Worm (Caenorhabditis elegans) whole organism, L1 larva: ENCODE data around the gene pho-10.

Experiments used
- C04F5.9 ChIP-seq: sonication (generic microtip); optimal IDR thresholded peaks from 2 replicates; lab custom pipeline; 2016; ENCODE audit warnings: missing genetic modification characterization, missing compliant biosample characterization
- F16B12.6 ChIP-seq: fragments of 150-350 bp; optimal IDR thresholded peaks from 2 replicates; lab custom pipeline; 2014; ENCODE audit warnings: missing biosample characterization, missing genetic modification characterization
- Y116A8C.19 ChIP-seq: sonication (generic microtip); optimal IDR thresholded peaks from 2 replicates; lab custom pipeline; 2016; ENCODE audit warnings: missing compliant biosample characterization, missing genetic modification characterization, borderline replicate concordance
- aha-1 ChIP-seq: fragments of 150-350 bp; optimal IDR thresholded peaks from 2 replicates; lab custom pipeline; 2014; ENCODE audit warnings: missing biosample characterization, missing genetic modification characterization
- alr-1 ChIP-seq: fragments of 200-800 bp; sonication (Bioruptor generic); optimal IDR thresholded peaks from 2 replicates; lab custom pipeline; 2018; ENCODE audit warnings: borderline replicate concordance, mild to moderate bottlenecking, missing genetic modification characterization, missing compliant biosample characterization
- ceh-8 ChIP-seq: fragments of 200-800 bp; sonication (Bioruptor generic); optimal IDR thresholded peaks from 2 replicates; lab custom pipeline; 2018; ENCODE audit warnings: mild to moderate bottlenecking, missing genetic modification characterization, moderate library complexity, missing compliant biosample characterization
- ceh-90 ChIP-seq: sonication (generic microtip); optimal IDR thresholded peaks from 2 replicates; lab custom pipeline; 2016; ENCODE audit warnings: missing genetic modification characterization, missing compliant biosample characterization
- efl-3 ChIP-seq: fragments of 200-800 bp; sonication (Bioruptor generic); optimal IDR thresholded peaks from 2 replicates; lab custom pipeline; 2018; ENCODE audit warnings: mild to moderate bottlenecking, missing genetic modification characterization, missing compliant biosample characterization
- egl-27 ChIP-seq, 2 experiments: fragments of 150-350 bp in 1 of 2; sonication (generic microtip); optimal IDR thresholded peaks; 3 replicates each; lab custom pipeline; 2017 to 2018; ENCODE audit warnings: missing biosample characterization in 2 of 2, missing genetic modification characterization in 2 of 2, missing genetic modification reagents in 2 of 2
- elt-3 ChIP-seq, 6 experiments: fragments of 150-350 bp in 1 of 6; sonication (generic microtip); optimal IDR thresholded peaks; 2 replicates each; lab custom pipeline; 2017 to 2018; ENCODE audit warnings: missing biosample characterization in 6 of 6, missing genetic modification characterization in 6 of 6, inconsistent platforms in 1 of 6
- ets-5 ChIP-seq: fragments of 200-800 bp; sonication (Bioruptor generic); IDR thresholded peaks from 2 replicates; pipeline ENCODE4 v1.3.6; 2022; ENCODE audit warnings: missing genetic modification characterization, missing compliant biosample characterization
- fkh-4 ChIP-seq: sonication (generic microtip); optimal IDR thresholded peaks from 2 replicates; lab custom pipeline; 2016; ENCODE audit warnings: missing compliant biosample characterization, missing genetic modification characterization, borderline replicate concordance
- fkh-8 ChIP-seq: sonication (generic microtip); optimal IDR thresholded peaks from 2 replicates; lab custom pipeline; 2016; ENCODE audit warnings: mild to moderate bottlenecking, missing genetic modification characterization, missing compliant biosample characterization
- hlh-17 ChIP-seq: fragments of 200-800 bp; sonication (Bioruptor generic); optimal IDR thresholded peaks from 2 replicates; lab custom pipeline; 2018; ENCODE audit warnings: missing genetic modification characterization, mild to moderate bottlenecking, missing compliant biosample characterization, moderate library complexity, borderline replicate concordance
- hlh-4 ChIP-seq: sonication (generic microtip); optimal IDR thresholded peaks from 2 replicates; lab custom pipeline; 2016; ENCODE audit warnings: mild to moderate bottlenecking, missing genetic modification characterization, missing compliant biosample characterization
- hpl-2 ChIP-seq: fragments of 150-350 bp; optimal IDR thresholded peaks from 2 replicates; lab custom pipeline; 2014; ENCODE audit warnings: missing biosample characterization, missing genetic modification reagents, missing genetic modification characterization
- isw-1 ChIP-seq: fragments of 200-800 bp; sonication (Bioruptor generic); IDR thresholded peaks from 2 replicates; pipeline ENCODE4 v1.3.6; 2022; ENCODE audit warnings: missing genetic modification characterization, missing compliant biosample characterization
- lin-13 ChIP-seq: fragments of 150-350 bp; optimal IDR thresholded peaks from 2 replicates; lab custom pipeline; 2014; ENCODE audit warnings: missing biosample characterization, missing genetic modification reagents, missing genetic modification characterization
- lin-14 ChIP-seq: fragments of 200-800 bp; sonication (Bioruptor generic); optimal IDR thresholded peaks from 2 replicates; lab custom pipeline; 2018; ENCODE audit warnings: mild to moderate bottlenecking, missing genetic modification characterization, moderate library complexity, missing compliant biosample characterization
- lin-35 ChIP-seq, 2 experiments: fragments of 150-350 bp; optimal IDR thresholded peaks; 2 replicates each; lab custom pipeline; 2014; ENCODE audit warnings: missing biosample characterization in 2 of 2, missing genetic modification characterization in 2 of 2, missing genetic modification reagents in 2 of 2
- lin-39 ChIP-seq: fragments of 150-350 bp; optimal IDR thresholded peaks from 2 replicates; lab custom pipeline; 2014; ENCODE audit warnings: missing biosample characterization, missing genetic modification reagents, missing genetic modification characterization
- lsy-2 ChIP-seq, 2 experiments: fragments of 150-350 bp; optimal IDR thresholded peaks; 2 replicates each; lab custom pipeline; 2014; ENCODE audit warnings: missing biosample characterization in 2 of 2, missing genetic modification characterization in 2 of 2
- mab-9 ChIP-seq: fragments of 200-800 bp; sonication (Bioruptor generic); IDR thresholded peaks from 2 replicates; pipeline ENCODE4 v1.3.6; 2022; ENCODE audit warnings: missing genetic modification reagents, missing genetic modification characterization, missing compliant biosample characterization
- mep-1 ChIP-seq: fragments of 150-350 bp; optimal IDR thresholded peaks from 2 replicates; lab custom pipeline; 2014; ENCODE audit warnings: missing biosample characterization, missing genetic modification characterization
- nhr-237 ChIP-seq: fragments of 150-350 bp; optimal IDR thresholded peaks from 2 replicates; lab custom pipeline; 2014; ENCODE audit warnings: missing biosample characterization, missing genetic modification characterization
- nhr-71 ChIP-seq: sonication (generic microtip); optimal IDR thresholded peaks from 2 replicates; lab custom pipeline; 2016; ENCODE audit warnings: mild to moderate bottlenecking, missing genetic modification characterization, moderate library complexity, missing compliant biosample characterization
- nhr-76 ChIP-seq: sonication (generic microtip); optimal IDR thresholded peaks from 2 replicates; lab custom pipeline; 2017; ENCODE audit warnings: missing biosample characterization, missing genetic modification characterization
- pag-3 ChIP-seq: sonication (generic microtip); optimal IDR thresholded peaks from 2 replicates; lab custom pipeline; 2017; ENCODE audit warnings: missing genetic modification characterization, mild to moderate bottlenecking, missing compliant biosample characterization, antibody characterized with exemption, borderline replicate concordance; ENCODE audit not compliant: insufficient read depth
- pax-3 ChIP-seq: fragments of 200-800 bp; sonication (Bioruptor generic); optimal IDR thresholded peaks from 2 replicates; lab custom pipeline; 2018; ENCODE audit warnings: mild to moderate bottlenecking, missing genetic modification characterization, moderate library complexity, missing compliant biosample characterization
- pqm-1 ChIP-seq: sonication (generic microtip); optimal IDR thresholded peaks from 3 replicates; lab custom pipeline; 2017; ENCODE audit warnings: missing biosample characterization, missing genetic modification characterization
- skn-1 ChIP-seq: fragments of 150-350 bp; optimal IDR thresholded peaks from 2 replicates; lab custom pipeline; 2014; ENCODE audit warnings: missing biosample characterization, missing genetic modification characterization
- snpc-4 ChIP-seq: fragments of 150-350 bp; optimal IDR thresholded peaks from 2 replicates; lab custom pipeline; 2014; ENCODE audit warnings: missing biosample characterization, missing genetic modification characterization
- snu-23 ChIP-seq: sonication (generic microtip); optimal IDR thresholded peaks from 2 replicates; lab custom pipeline; 2016; ENCODE audit warnings: missing genetic modification characterization, missing compliant biosample characterization
- sox-4 ChIP-seq: sonication (generic microtip); optimal IDR thresholded peaks from 2 replicates; lab custom pipeline; 2016; ENCODE audit warnings: missing genetic modification characterization, missing compliant biosample characterization
- sptf-1 ChIP-seq: fragments of 150-350 bp; optimal IDR thresholded peaks from 2 replicates; lab custom pipeline; 2014; ENCODE audit warnings: missing biosample characterization, missing genetic modification characterization
- swsn-7 ChIP-seq: sonication (generic microtip); optimal IDR thresholded peaks from 2 replicates; lab custom pipeline; 2016; ENCODE audit warnings: missing genetic modification characterization, missing compliant biosample characterization
- tlp-1 ChIP-seq: fragments of 150-350 bp; optimal IDR thresholded peaks from 2 replicates; lab custom pipeline; 2014; ENCODE audit warnings: missing biosample characterization, missing genetic modification characterization
- unc-30 ChIP-seq: sonication (generic microtip); optimal IDR thresholded peaks from 2 replicates; lab custom pipeline; 2017; ENCODE audit warnings: missing biosample characterization, missing genetic modification characterization
- unc-62 ChIP-seq: fragments of 150-350 bp; optimal IDR thresholded peaks from 2 replicates; lab custom pipeline; 2014; ENCODE audit warnings: missing biosample characterization, missing genetic modification reagents, missing genetic modification characterization
- unc-86 ChIP-seq: sonication (generic microtip); optimal IDR thresholded peaks from 2 replicates; lab custom pipeline; 2016; ENCODE audit warnings: missing genetic modification characterization, missing compliant biosample characterization
- xbp-1 ChIP-seq: sonication (generic microtip); optimal IDR thresholded peaks from 2 replicates; lab custom pipeline; 2016; ENCODE audit warnings: missing genetic modification characterization, missing compliant biosample characterization
- zag-1 ChIP-seq: fragments of 150-350 bp; optimal IDR thresholded peaks from 2 replicates; lab custom pipeline; 2014; ENCODE audit warnings: missing biosample characterization, missing genetic modification characterization
- zip-4 ChIP-seq: fragments of 200-800 bp; sonication (Bioruptor generic); optimal IDR thresholded peaks from 2 replicates; lab custom pipeline; 2018; ENCODE audit warnings: mild to moderate bottlenecking, missing genetic modification characterization, moderate library complexity, missing compliant biosample characterization

The pho-10 gene

DNA sequence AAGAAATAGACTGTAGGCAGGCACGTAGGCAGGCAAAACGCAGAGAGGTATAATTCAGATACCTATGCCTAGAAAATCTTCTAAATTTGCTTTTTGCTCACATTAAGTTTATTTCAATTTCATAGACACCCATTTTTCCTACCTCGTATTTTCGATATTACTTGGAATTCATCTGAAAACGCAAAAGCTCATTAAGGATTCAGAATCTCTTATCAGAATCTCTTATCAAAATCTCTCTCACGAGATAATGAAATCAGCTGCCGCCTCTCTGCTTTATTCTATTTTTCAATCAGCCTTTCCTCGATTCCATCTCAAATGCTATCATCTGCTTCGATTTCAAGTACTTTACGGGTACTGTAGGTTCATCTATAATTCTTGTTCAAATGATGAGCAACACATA is 31.5 kb upstream of the pho-10 start:
- TF ChIP-seq F16B12.6 (no peak), snu-23 (no peak), ceh-8 (GFP tag; lab: Kevin White, UChicago) (no peak), fkh-8 (tag; lab: Kevin White, UChicago) (peak; percentile 53), pqm-1 (tag; lab: Kevin White, UChicago) (no peak), hlh-4 (peak; percentile 62), mep-1 (tag; lab: Kevin White, UChicago) (no peak), lin-35 (GFP tag; optimal IDR thresholded peaks at IDR 0.05; lab: Kevin White, UChicago) (no peak), zag-1 (tag; lab: Kevin White, UChicago) (no peak), lin-39 (tag; lab: Kevin White, UChicago) (no peak), ets-5 (no peak), nhr-71 (tag; lab: Kevin White, UChicago) (peak; percentile 17)

DNA sequence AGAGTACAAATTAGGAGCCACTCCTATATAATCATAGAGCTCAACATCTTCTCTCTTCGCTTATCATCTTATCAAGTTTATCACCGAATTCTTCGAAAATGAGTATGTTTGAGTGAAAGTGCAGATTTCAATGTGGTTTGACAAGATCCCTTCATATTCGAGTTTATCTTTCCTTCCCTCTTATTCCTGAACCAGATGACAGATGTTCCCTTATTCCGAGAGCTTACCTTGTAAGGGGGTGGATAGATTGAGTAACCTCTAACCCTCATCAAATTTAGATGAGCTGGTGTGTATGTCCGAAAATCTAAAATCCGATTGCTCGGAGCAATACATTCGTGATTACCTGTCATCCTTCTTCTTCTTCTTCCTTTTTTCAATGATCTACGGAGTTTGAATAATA is 28.3 kb upstream of the pho-10 start:
- TF ChIP-seq lin-14 (GFP tag; lab: Kevin White, UChicago) (no peak), tlp-1 (tag; lab: Kevin White, UChicago) (no peak), zip-4 (GFP tag; lab: Kevin White, UChicago) (no peak), lsy-2 (tag; optimal IDR thresholded peaks at IDR 0.05; lab: Kevin White, UChicago) (no peak), ets-5 (no peak), skn-1 (tag; lab: Kevin White, UChicago) (no peak), alr-1 (tag; lab: Kevin White, UChicago) (no peak), snpc-4 (tag; lab: Kevin White, UChicago) (no peak), unc-30 (no peak), hlh-17 (GFP tag; lab: Kevin White, UChicago) (no peak), unc-62 (GFP tag; lab: Kevin White, UChicago) (no peak), egl-27 (tag; optimal IDR thresholded peaks at IDR 0.05; lab: Kevin White, UChicago) (no peak), swsn-7 (tag; lab: Kevin White, UChicago) (no peak), hpl-2 (no peak)
- TF ChIP-seq, all 84 proteins: peak for 0

DNA sequence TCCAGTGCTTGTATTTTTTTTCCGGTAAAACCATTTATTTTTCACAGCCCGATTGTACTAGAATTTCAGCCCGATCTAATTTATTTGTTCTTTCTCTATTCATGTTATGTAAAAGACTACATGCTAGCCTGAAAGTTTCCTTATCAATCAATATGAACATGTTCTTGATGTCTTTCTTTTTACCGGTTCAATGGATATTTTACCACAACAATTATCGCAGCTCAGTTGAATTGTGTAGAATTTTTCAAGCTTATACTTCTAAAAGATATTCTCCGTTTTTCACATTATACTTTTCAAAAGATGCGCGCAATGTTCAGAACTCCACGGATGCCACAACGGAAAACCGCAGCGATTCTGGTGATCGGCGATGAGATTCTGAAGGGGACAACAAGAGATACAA is 23.5 kb upstream of the pho-10 start, which contains the start of gene flad-1:
TSS of gene flad-1 (plus strand) at position 301 of the 400 bp plus-strand sequence.
- TF ChIP-seq lin-39 (tag; lab: Kevin White, UChicago) (no peak), pqm-1 (tag; lab: Kevin White, UChicago) (no peak), pag-3 (tag; lab: Kevin White, UChicago) (no peak), hlh-17 (GFP tag; lab: Kevin White, UChicago) (no peak), elt-3 (tag; optimal IDR thresholded peaks at IDR 0.05; lab: Kevin White, UChicago) (no peak), sptf-1 (tag; lab: Kevin White, UChicago) (no peak), tlp-1 (tag; lab: Kevin White, UChicago) (no peak), ceh-8 (GFP tag; lab: Kevin White, UChicago) (no peak), unc-86 (tag; lab: Kevin White, UChicago) (no peak), snu-23 (no peak), aha-1 (tag; lab: Kevin White, UChicago) (no peak), pax-3 (no peak), lin-14 (GFP tag; lab: Kevin White, UChicago) (no peak), mab-9 (GFP tag; lab: Robert Waterston, UW) (no peak)

DNA sequence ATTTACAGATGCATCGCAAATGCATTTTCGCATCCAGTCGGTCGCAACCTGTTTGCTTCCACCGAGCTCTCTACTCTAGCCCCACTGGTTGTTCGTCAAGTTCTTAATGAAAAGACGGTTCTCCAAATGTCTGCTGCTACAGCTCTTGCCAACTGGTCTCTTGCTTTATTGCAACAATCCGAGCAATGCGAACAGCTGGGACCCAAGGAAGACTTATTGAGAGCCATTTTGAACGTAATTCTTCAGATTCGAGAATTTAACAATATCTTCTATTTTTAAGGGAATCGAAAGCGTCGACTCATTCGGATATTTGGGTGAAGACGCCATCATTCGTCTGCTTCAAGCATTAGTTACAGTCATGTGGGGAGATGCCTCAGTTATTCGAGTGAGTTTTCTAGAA is 22.9 kb upstream of the pho-10 start:
- TF ChIP-seq hpl-2 (no peak), xbp-1 (tag; lab: Kevin White, UChicago) (no peak), Y116A8C.19 (tag; lab: Kevin White, UChicago) (no peak), skn-1 (tag; lab: Kevin White, UChicago) (no peak), lin-39 (tag; lab: Kevin White, UChicago) (no peak), lin-13 (no peak), isw-1 (GFP tag; lab: Robert Waterston, UW) (no peak), sox-4 (no peak), mab-9 (GFP tag; lab: Robert Waterston, UW) (no peak), nhr-76 (no peak), nhr-237 (tag; lab: Kevin White, UChicago) (no peak), mep-1 (tag; lab: Kevin White, UChicago) (no peak), unc-62 (GFP tag; lab: Kevin White, UChicago) (no peak), ceh-90 (no peak), C04F5.9 (tag; lab: Kevin White, UChicago) (no peak), F16B12.6 (no peak), efl-3 (GFP tag; lab: Kevin White, UChicago) (no peak), lsy-2 (tag; optimal IDR thresholded peaks at IDR 0.05; lab: Kevin White, UChicago) (no peak), fkh-4 (no peak), ets-5 (no peak)
